Worm (Caenorhabditis elegans) whole organism, young adult: ENCODE data around the gene madf-1.

Experiments used
- B0035.1 ChIP-seq: sonication (generic microtip); optimal IDR thresholded peaks from 2 replicates; lab custom pipeline; 2016; ENCODE audit warnings: missing genetic modification characterization, mild to moderate bottlenecking, missing compliant biosample characterization, missing genotype, missing genetic modification reagents
- B0336.3 ChIP-seq: fragments of 200-800 bp; sonication (Bioruptor generic); IDR thresholded peaks from 2 replicates; pipeline ENCODE4 v1.3.6; 2022; ENCODE audit warnings: missing genetic modification characterization, missing compliant biosample characterization
- D2030.7 ChIP-seq: fragments of 200-800 bp; sonication (Bioruptor generic); IDR thresholded peaks from 2 replicates; pipeline ENCODE4 v1.3.6; 2022; ENCODE audit warnings: missing genetic modification reagents, missing genetic modification characterization, missing compliant biosample characterization
- F10E7.11 ChIP-seq: sonication (generic microtip); optimal IDR thresholded peaks from 2 replicates; lab custom pipeline; 2017; ENCODE audit warnings: mild to moderate bottlenecking, missing genetic modification characterization, moderate library complexity, missing compliant biosample characterization
- F23B12.7 ChIP-seq: sonication (generic microtip); optimal IDR thresholded peaks from 2 replicates; lab custom pipeline; 2017; ENCODE audit warnings: missing genetic modification characterization, mild to moderate bottlenecking, missing compliant biosample characterization, antibody characterized with exemption, moderate library complexity; ENCODE audit not compliant: insufficient read depth
- F33H1.4 ChIP-seq: fragments of 200-800 bp; sonication (Bioruptor generic); IDR thresholded peaks from 2 replicates; pipeline ENCODE4 v1.3.6; 2022; ENCODE audit warnings: missing genetic modification reagents, missing genetic modification characterization, missing compliant biosample characterization
- K12H6.12 ChIP-seq: fragments of 200-800 bp; sonication (Bioruptor generic); optimal IDR thresholded peaks from 2 replicates; lab custom pipeline; 2018; ENCODE audit warnings: mild to moderate bottlenecking, missing genetic modification characterization, missing compliant biosample characterization
- Y53F4B.3 ChIP-seq: fragments of 200-800 bp; sonication (Bioruptor generic); IDR thresholded peaks from 2 replicates; pipeline ENCODE4 v1.3.6; 2022; ENCODE audit warnings: missing genetic modification reagents, missing genetic modification characterization, missing compliant biosample characterization
- Y53G8AR.9 ChIP-seq: fragments of 200-800 bp; sonication (Bioruptor generic); conservative IDR thresholded peaks from 2 replicates; pipeline ENCODE4 v1.3.6; 2022; ENCODE audit warnings: missing genetic modification reagents, missing genetic modification characterization, missing compliant biosample characterization
- Y56A3A.18 ChIP-seq: fragments of 200-800 bp; sonication (Bioruptor generic); IDR thresholded peaks from 2 replicates; pipeline ENCODE4 v1.3.6; 2022; ENCODE audit warnings: missing genetic modification reagents, missing genetic modification characterization, missing compliant biosample characterization
- ZK185.1 ChIP-seq: sonication (generic microtip); optimal IDR thresholded peaks from 2 replicates; lab custom pipeline; 2016; ENCODE audit warnings: mild to moderate bottlenecking, missing genetic modification characterization, missing compliant biosample characterization; ENCODE audit not compliant: poor library complexity, severe bottlenecking
- attf-6 ChIP-seq: fragments of 200-800 bp; sonication (Bioruptor generic); IDR thresholded peaks from 2 replicates; pipeline ENCODE4 v1.3.6; 2022; ENCODE audit warnings: missing genetic modification reagents, missing genetic modification characterization, missing compliant biosample characterization
- ceh-79 ChIP-seq: sonication (generic microtip); optimal IDR thresholded peaks from 2 replicates; lab custom pipeline; 2017; ENCODE audit warnings: mild to moderate bottlenecking, missing genetic modification characterization, missing compliant biosample characterization
- ceh-91 ChIP-seq: fragments of 200-800 bp; sonication (Bioruptor generic); IDR thresholded peaks from 2 replicates; pipeline ENCODE4 v1.3.6; 2022; ENCODE audit warnings: missing genetic modification reagents, missing genetic modification characterization, missing compliant biosample characterization
- dpff-1 ChIP-seq: sonication (generic microtip); optimal IDR thresholded peaks from 2 replicates; lab custom pipeline; 2017; ENCODE audit warnings: mild to moderate bottlenecking, missing genetic modification characterization, missing compliant biosample characterization
- let-526 ChIP-seq: fragments of 200-800 bp; sonication (Bioruptor generic); IDR thresholded peaks from 2 replicates; pipeline ENCODE4 v1.3.6; 2022; ENCODE audit warnings: missing genetic modification reagents, missing genetic modification characterization, missing compliant biosample characterization
- lin-54 ChIP-seq: fragments of 200-800 bp; sonication (Bioruptor generic); optimal IDR thresholded peaks from 2 replicates; lab custom pipeline; 2018; ENCODE audit warnings: mild to moderate bottlenecking, missing genetic modification characterization, missing compliant biosample characterization
- lsy-27 ChIP-seq: sonication (generic microtip); optimal IDR thresholded peaks from 2 replicates; lab custom pipeline; 2017; ENCODE audit warnings: missing genetic modification characterization, mild to moderate bottlenecking, missing compliant biosample characterization, antibody characterized with exemption, missing genotype, borderline replicate concordance; ENCODE audit not compliant: insufficient read depth
- madf-3 ChIP-seq: fragments of 200-800 bp; sonication (Bioruptor generic); IDR thresholded peaks from 2 replicates; pipeline ENCODE4 v1.3.6; 2022; ENCODE audit warnings: missing genetic modification reagents, missing genetic modification characterization, missing compliant biosample characterization
- mcd-1 ChIP-seq: fragments of 200-800 bp; sonication (Bioruptor generic); IDR thresholded peaks from 2 replicates; pipeline ENCODE4 v1.3.6; 2022; ENCODE audit warnings: missing genetic modification reagents, missing genetic modification characterization, missing compliant biosample characterization
- mel-28 ChIP-seq: sonication (generic microtip); optimal IDR thresholded peaks from 2 replicates; lab custom pipeline; 2016; ENCODE audit warnings: borderline replicate concordance, mild to moderate bottlenecking, missing genetic modification characterization, missing compliant biosample characterization
- mxl-1 ChIP-seq: sonication (generic microtip); optimal IDR thresholded peaks from 2 replicates; lab custom pipeline; 2016; ENCODE audit warnings: missing genetic modification characterization, missing compliant biosample characterization
- nfya-1 ChIP-seq: sonication (generic microtip); optimal IDR thresholded peaks from 2 replicates; lab custom pipeline; 2017; ENCODE audit warnings: antibody characterized with exemption, missing compliant biosample characterization, missing genetic modification characterization, borderline replicate concordance; ENCODE audit not compliant: insufficient read depth
- pha-4 ChIP-seq: fragments of 150-350 bp; sonication (generic microtip); optimal IDR thresholded peaks from 2 replicates; lab custom pipeline; 2014; ENCODE audit warnings: missing biosample characterization, missing genetic modification reagents, missing genetic modification characterization
- rcor-1 ChIP-seq: fragments of 200-800 bp; sonication (Bioruptor generic); IDR thresholded peaks from 2 replicates; pipeline ENCODE4 v1.3.6; 2022; ENCODE audit warnings: missing genetic modification reagents, missing genetic modification characterization, missing compliant biosample characterization
- rec-8 ChIP-seq, 2 experiments: sonication (generic microtip); optimal IDR thresholded peaks; 2 replicates each; lab custom pipeline; 2016; ENCODE audit warnings: mild to moderate bottlenecking in 2 of 2, missing genetic modification characterization in 2 of 2, missing genetic modification reagents in 2 of 2, missing genotype in 2 of 2, missing biosample characterization in 1 of 2, missing compliant biosample characterization in 1 of 2, moderate library complexity in 1 of 2
- sea-2 ChIP-seq: fragments of 200-800 bp; sonication (Bioruptor generic); IDR thresholded peaks from 2 replicates; pipeline ENCODE4 v1.3.6; 2022; ENCODE audit warnings: missing genetic modification characterization, missing compliant biosample characterization
- snpc-1.3 ChIP-seq: sonication (generic microtip); optimal IDR thresholded peaks from 2 replicates; lab custom pipeline; 2017; ENCODE audit warnings: missing genetic modification characterization, mild to moderate bottlenecking, missing compliant biosample characterization, antibody characterized with exemption, moderate library complexity, missing genotype, missing genetic modification reagents; ENCODE audit not compliant: insufficient read depth
- somi-1 ChIP-seq: fragments of 200-800 bp; sonication (Bioruptor generic); optimal IDR thresholded peaks from 2 replicates; lab custom pipeline; 2018; ENCODE audit warnings: mild to moderate bottlenecking, missing genetic modification characterization, missing compliant biosample characterization
- tbx-9 ChIP-seq: sonication (generic microtip); optimal IDR thresholded peaks from 2 replicates; lab custom pipeline; 2016; ENCODE audit warnings: borderline replicate concordance, missing genetic modification characterization, inconsistent platforms, missing compliant biosample characterization
- tlf-1 ChIP-seq: fragments of 200-800 bp; sonication (Bioruptor generic); optimal IDR thresholded peaks from 2 replicates; lab custom pipeline; 2018; ENCODE audit warnings: mild to moderate bottlenecking, missing genetic modification characterization, missing compliant biosample characterization
- unc-130 ChIP-seq: sonication (generic microtip); optimal IDR thresholded peaks from 2 replicates; lab custom pipeline; 2016; ENCODE audit warnings: missing genetic modification reagents, missing genetic modification characterization, missing compliant biosample characterization
- xnd-1 ChIP-seq: sonication (generic microtip); optimal IDR thresholded peaks from 2 replicates; lab custom pipeline; 2016; ENCODE audit warnings: missing genotype, missing genetic modification reagents, missing genetic modification characterization, missing compliant biosample characterization
- zim-3 ChIP-seq: sonication (generic microtip); optimal IDR thresholded peaks from 2 replicates; lab custom pipeline; 2017; ENCODE audit warnings: mild to moderate bottlenecking, missing genetic modification characterization, moderate library complexity, missing compliant biosample characterization
- ztf-22 ChIP-seq: fragments of 200-800 bp; sonication (Bioruptor generic); optimal IDR thresholded peaks from 2 replicates; lab custom pipeline; 2018; ENCODE audit warnings: mild to moderate bottlenecking, missing genetic modification characterization, moderate library complexity, missing compliant biosample characterization
- ztf-26 ChIP-seq: sonication (generic microtip); optimal IDR thresholded peaks from 2 replicates; lab custom pipeline; 2017; ENCODE audit warnings: missing genetic modification characterization, missing compliant biosample characterization
- ztf-28 ChIP-seq: fragments of 200-800 bp; sonication (Bioruptor generic); IDR thresholded peaks from 2 replicates; pipeline ENCODE4 v1.3.6; 2022; ENCODE audit warnings: missing genetic modification reagents, missing genetic modification characterization, missing compliant biosample characterization
- ztf-6 ChIP-seq: fragments of 200-800 bp; sonication (Bioruptor generic); IDR thresholded peaks from 2 replicates; pipeline ENCODE4 v1.3.6; 2022; ENCODE audit warnings: missing genetic modification reagents, missing genetic modification characterization, missing compliant biosample characterization

Gene madf-1

ce11 chrIV:831796-832486 lies at the start of gene madf-1, which contains the start of gene Y55F3BR.10:
Gene madf-1 (minus strand): TSS chrIV:831896.
Gene Y55F3BR.10 (plus strand): TSS chrIV:832436.
- no peak for TF ChIP-seq F23B12.7 (tag; lab: Kevin White, UChicago)
- no peak for TF ChIP-seq B0035.1
- no peak for TF ChIP-seq ceh-91 (GFP tag; lab: Robert Waterston, UW)
- TF ChIP-seq unc-130 (GFP tag; lab: Kevin White, UChicago): no peak
- no peak for TF ChIP-seq sea-2 (GFP tag; lab: Robert Waterston, UW)
- no peak for TF ChIP-seq ztf-28 (GFP tag; lab: Robert Waterston, UW)
- TF ChIP-seq attf-6: no peak
- TF ChIP-seq ceh-79: no peak
- no peak for TF ChIP-seq Y53F4B.3 (GFP tag; lab: Robert Waterston, UW)
- TF ChIP-seq zim-3 (tag; lab: Kevin White, UChicago): no peak
- TF ChIP-seq lin-54 (GFP tag; lab: Kevin White, UChicago): no peak
- TF ChIP-seq F10E7.11 (tag; lab: Kevin White, UChicago): no peak
- no peak for TF ChIP-seq F33H1.4
- no peak for TF ChIP-seq rec-8 (tag; optimal IDR thresholded peaks at IDR 0.05; lab: Kevin White, UChicago)
- TF ChIP-seq K12H6.12 (tag; lab: Kevin White, UChicago): no peak
- TF ChIP-seq mel-28 (tag; lab: Kevin White, UChicago): no peak
- TF ChIP-seq madf-3: no peak
- no peak for TF ChIP-seq lsy-27 (tag; lab: Kevin White, UChicago)
- no peak for TF ChIP-seq D2030.7

ce11 chrIV:878634-879033 lies 46.9 kb upstream of the madf-1 start:
- TF ChIP-seq somi-1 (GFP tag; lab: Kevin White, UChicago) (no peak), snpc-1.3 (tag; lab: Kevin White, UChicago) (no peak), dpff-1 (no peak), tbx-9 (tag; lab: Kevin White, UChicago) (no peak), Y53G8AR.9 (GFP tag; lab: Robert Waterston, UW) (no peak), mcd-1 (no peak), let-526 (GFP tag; lab: Robert Waterston, UW) (no peak), ztf-26 (no peak), pha-4 (tag; lab: Kevin White, UChicago) (no peak), ztf-6 (GFP tag; lab: Robert Waterston, UW) (no peak), B0336.3 (GFP tag; lab: Robert Waterston, UW) (no peak), xnd-1 (tag; lab: Kevin White, UChicago) (no peak), rcor-1 (GFP tag; lab: Robert Waterston, UW) (no peak), ZK185.1 (tag; lab: Kevin White, UChicago) (no peak), ztf-22 (GFP tag; lab: Kevin White, UChicago) (no peak), nfya-1 (no peak), mxl-1 (tag; lab: Kevin White, UChicago) (no peak), F10E7.11 (tag; lab: Kevin White, UChicago) (no peak), tlf-1 (GFP tag; lab: Kevin White, UChicago) (no peak), Y56A3A.18 (GFP tag; lab: Robert Waterston, UW) (no peak)
